Worm (Caenorhabditis elegans) whole organism, L4 larva: ENCODE data around the gene Y38F2AR.3.

Source experiments
- F10B5.3 ChIP-seq: sonication (generic microtip); optimal IDR thresholded peaks from 2 replicates; lab custom pipeline; 2016; ENCODE audit warnings: mild to moderate bottlenecking, missing genetic modification characterization, missing compliant biosample characterization
- R02D3.7 ChIP-seq: fragments of 150-350 bp; sonication (generic microtip); optimal IDR thresholded peaks from 3 replicates; lab custom pipeline; 2014; ENCODE audit warnings: missing biosample characterization, missing genetic modification characterization
- T26A8.4 ChIP-seq: fragments of 200-800 bp; sonication (Bioruptor generic); IDR thresholded peaks from 2 replicates; pipeline ENCODE4 v1.3.6; 2022; ENCODE audit warnings: missing genetic modification characterization, missing compliant biosample characterization
- aha-1 ChIP-seq: fragments of 150-350 bp; peaks from one replicate; lab custom pipeline; 2014; ENCODE audit warnings: missing biosample characterization, missing genetic modification characterization
- ama-1 ChIP-seq: fragments of 150-350 bp; optimal IDR thresholded peaks from 2 replicates; lab custom pipeline; 2014; ENCODE audit warnings: inconsistent platforms, mixed read lengths
- ceh-20 ChIP-seq: fragments of 200-800 bp; sonication (Bioruptor generic); IDR thresholded peaks from 2 replicates; pipeline ENCODE4 v1.3.6; 2022; ENCODE audit warnings: missing genetic modification reagents, missing genetic modification characterization, missing compliant biosample characterization
- ceh-28 ChIP-seq: fragments of 150-350 bp; optimal IDR thresholded peaks from 2 replicates; lab custom pipeline; 2014; ENCODE audit warnings: missing biosample characterization, missing genetic modification reagents, missing genetic modification characterization
- ceh-44 ChIP-seq: fragments of 200-800 bp; sonication (Bioruptor generic); IDR thresholded peaks from 2 replicates; pipeline ENCODE4 v1.3.6; 2022; ENCODE audit warnings: missing genetic modification reagents, missing genetic modification characterization, missing compliant biosample characterization
- ceh-62 ChIP-seq: sonication (generic microtip); optimal IDR thresholded peaks from 2 replicates; lab custom pipeline; 2017; ENCODE audit warnings: missing biosample characterization, missing genetic modification characterization
- ceh-82 ChIP-seq: sonication (generic microtip); optimal IDR thresholded peaks from 2 replicates; lab custom pipeline; 2017; ENCODE audit warnings: missing biosample characterization, missing genetic modification characterization
- ces-1 ChIP-seq: fragments of 150-350 bp; sonication (generic microtip); optimal IDR thresholded peaks from 4 replicates; lab custom pipeline; 2014; ENCODE audit warnings: missing biosample characterization, missing genetic modification reagents, missing genetic modification characterization
- daf-16 ChIP-seq, 3 experiments: sonication (generic microtip); optimal IDR thresholded peaks; 2 replicates each; lab custom pipeline; 2016 to 2017; ENCODE audit warnings: missing genetic modification characterization in 3 of 3, missing genetic modification reagents in 3 of 3, mild to moderate bottlenecking in 2 of 3, missing compliant biosample characterization in 2 of 3, missing biosample characterization in 1 of 3, moderate library complexity in 1 of 3
- dpl-1 ChIP-seq: fragments of 150-350 bp; optimal IDR thresholded peaks from 2 replicates; lab custom pipeline; 2014; ENCODE audit warnings: missing biosample characterization, missing genetic modification reagents, missing genetic modification characterization
- duxl-1 ChIP-seq: sonication (generic microtip); optimal IDR thresholded peaks from 2 replicates; lab custom pipeline; 2016; ENCODE audit warnings: mild to moderate bottlenecking, missing genetic modification characterization, moderate library complexity, missing compliant biosample characterization; ENCODE audit not compliant: poor library complexity
- dve-1 ChIP-seq: sonication (generic microtip); optimal IDR thresholded peaks from 2 replicates; lab custom pipeline; 2017; ENCODE audit warnings: antibody characterized with exemption, mild to moderate bottlenecking, missing genetic modification characterization, missing compliant biosample characterization; ENCODE audit not compliant: insufficient read depth
- egl-27 ChIP-seq: sonication (generic microtip); optimal IDR thresholded peaks from 3 replicates; lab custom pipeline; 2017; ENCODE audit warnings: missing biosample characterization, missing genetic modification reagents, missing genetic modification characterization
- egl-43 ChIP-seq: fragments of 200-800 bp; sonication (Bioruptor generic); IDR thresholded peaks from 2 replicates; pipeline ENCODE4 v1.3.6; 2022; ENCODE audit warnings: missing genetic modification reagents, missing genetic modification characterization, missing compliant biosample characterization
- fos-1 ChIP-seq: fragments of 150-350 bp; optimal IDR thresholded peaks from 2 replicates; lab custom pipeline; 2014; ENCODE audit warnings: missing biosample characterization, missing genetic modification characterization
- hlh-30 ChIP-seq: sonication (generic microtip); optimal IDR thresholded peaks from 2 replicates; lab custom pipeline; 2017; ENCODE audit warnings: antibody characterized with exemption, mild to moderate bottlenecking, missing genetic modification characterization, missing compliant biosample characterization; ENCODE audit not compliant: insufficient read depth
- jun-1 ChIP-seq: fragments of 150-350 bp; optimal IDR thresholded peaks from 2 replicates; lab custom pipeline; 2014; ENCODE audit warnings: missing biosample characterization, missing genetic modification reagents, missing genetic modification characterization
- lim-7 ChIP-seq: fragments of 200-800 bp; sonication (Bioruptor generic); IDR thresholded peaks from 2 replicates; pipeline ENCODE4 v1.3.6; 2022; ENCODE audit warnings: missing genetic modification characterization, missing compliant biosample characterization
- lin-15B ChIP-seq: fragments of 150-350 bp; sonication (generic microtip); optimal IDR thresholded peaks from 3 replicates; lab custom pipeline; 2014; ENCODE audit warnings: missing biosample characterization, missing genetic modification characterization
- lin-38 ChIP-seq: fragments of 200-800 bp; sonication (Bioruptor generic); IDR thresholded peaks from 2 replicates; pipeline ENCODE4 v1.3.6; 2022; ENCODE audit warnings: missing genetic modification reagents, missing genetic modification characterization, missing compliant biosample characterization
- lin-39 ChIP-seq: fragments of 150-350 bp; optimal IDR thresholded peaks from 2 replicates; lab custom pipeline; 2014; ENCODE audit warnings: missing biosample characterization, missing genetic modification reagents, missing genetic modification characterization
- lsy-2 ChIP-seq, 2 experiments: fragments of 150-350 bp in 1 of 2; sonication (generic microtip) in 1 of 2; optimal IDR thresholded peaks; 2 replicates each; lab custom pipeline; 2014 to 2017; ENCODE audit warnings: missing biosample characterization in 2 of 2, missing genetic modification characterization in 2 of 2
- madf-5 ChIP-seq, 2 experiments: fragments of 200-800 bp; sonication (Bioruptor generic); IDR thresholded peaks; 2 replicates each; pipeline ENCODE4 v1.3.6; 2022; ENCODE audit warnings: missing compliant biosample characterization in 2 of 2, missing genetic modification characterization in 2 of 2
- mdt-29 ChIP-seq: fragments of 200-800 bp; sonication (Bioruptor generic); IDR thresholded peaks from 2 replicates; pipeline ENCODE4 v1.3.6; 2022; ENCODE audit warnings: missing genetic modification reagents, missing genetic modification characterization, missing compliant biosample characterization
- mep-1 ChIP-seq: fragments of 150-350 bp; sonication (generic microtip); optimal IDR thresholded peaks from 3 replicates; lab custom pipeline; 2014; ENCODE audit warnings: missing biosample characterization, missing genetic modification characterization
- mes-2 ChIP-seq: sonication (generic microtip); optimal IDR thresholded peaks from 2 replicates; lab custom pipeline; 2016; ENCODE audit warnings: missing genotype, mild to moderate bottlenecking, missing genetic modification characterization, missing compliant biosample characterization; ENCODE audit not compliant: poor library complexity, severe bottlenecking
- mxl-3 ChIP-seq: fragments of 200-800 bp; sonication (Bioruptor generic); optimal IDR thresholded peaks from 2 replicates; lab custom pipeline; 2018; ENCODE audit warnings: mild to moderate bottlenecking, missing genetic modification characterization, missing compliant biosample characterization
- nhr-11 ChIP-seq: fragments of 150-350 bp; optimal IDR thresholded peaks from 2 replicates; lab custom pipeline; 2014; ENCODE audit warnings: missing biosample characterization, missing genetic modification characterization
- nhr-237 ChIP-seq: sonication (generic microtip); optimal IDR thresholded peaks from 2 replicates; lab custom pipeline; 2017; ENCODE audit warnings: missing biosample characterization, missing genetic modification characterization
- nhr-25 ChIP-seq: sonication (generic microtip); optimal IDR thresholded peaks from 2 replicates; lab custom pipeline; 2017; ENCODE audit warnings: missing genetic modification characterization, mild to moderate bottlenecking, missing compliant biosample characterization, antibody characterized with exemption, moderate library complexity, borderline replicate concordance; ENCODE audit not compliant: insufficient read depth
- nhr-28 ChIP-seq: fragments of 150-350 bp; optimal IDR thresholded peaks from 2 replicates; lab custom pipeline; 2014; ENCODE audit warnings: missing biosample characterization, missing genetic modification characterization
- nhr-42 ChIP-seq: fragments of 200-800 bp; sonication (Bioruptor generic); IDR thresholded peaks from 2 replicates; pipeline ENCODE4 v1.3.6; 2022; ENCODE audit warnings: missing genetic modification characterization, missing compliant biosample characterization
- nhr-48 ChIP-seq: sonication (generic microtip); optimal IDR thresholded peaks from 2 replicates; lab custom pipeline; 2016; ENCODE audit warnings: mild to moderate bottlenecking, missing genetic modification characterization, missing compliant biosample characterization
- nhr-6 ChIP-seq: fragments of 150-350 bp; optimal IDR thresholded peaks from 2 replicates; lab custom pipeline; 2014; ENCODE audit warnings: missing biosample characterization, missing genetic modification characterization
- nhr-76 ChIP-seq: fragments of 150-350 bp; optimal IDR thresholded peaks from 2 replicates; lab custom pipeline; 2014; ENCODE audit warnings: missing biosample characterization, missing genetic modification characterization
- nhr-77 ChIP-seq: fragments of 150-350 bp; optimal IDR thresholded peaks from 2 replicates; lab custom pipeline; 2014; ENCODE audit warnings: missing biosample characterization, missing genetic modification characterization
- pha-4 ChIP-seq, 2 experiments: fragments of 150-350 bp in 1 of 2; fragments of 200-800 bp in 1 of 2; sonication (Bioruptor generic) in 1 of 2; IDR thresholded peaks in 1 of 2; optimal IDR thresholded peaks in 1 of 2; 2 replicates each; pipeline versions ENCODE4 v1.3.6 to Lab custom; 2014 to 2022; ENCODE audit warnings: missing genetic modification characterization in 2 of 2, missing genetic modification reagents in 2 of 2, missing biosample characterization in 1 of 2, missing compliant biosample characterization in 1 of 2
- pqm-1 ChIP-seq: sonication (generic microtip); optimal IDR thresholded peaks from 2 replicates; lab custom pipeline; 2017; ENCODE audit warnings: missing biosample characterization, missing genetic modification characterization
- sdz-12 ChIP-seq: fragments of 200-800 bp; sonication (Bioruptor generic); optimal IDR thresholded peaks from 2 replicates; lab custom pipeline; 2018; ENCODE audit warnings: mild to moderate bottlenecking, missing genetic modification characterization, missing compliant biosample characterization
- skn-1 ChIP-seq: fragments of 150-350 bp; optimal IDR thresholded peaks from 2 replicates; lab custom pipeline; 2014; ENCODE audit warnings: missing biosample characterization, missing genetic modification characterization
- spr-1 ChIP-seq: sonication (generic microtip); optimal IDR thresholded peaks from 2 replicates; lab custom pipeline; 2016; ENCODE audit warnings: mild to moderate bottlenecking, missing genetic modification characterization, missing compliant biosample characterization
- spr-3 ChIP-seq: fragments of 200-800 bp; sonication (Bioruptor generic); optimal IDR thresholded peaks from 2 replicates; lab custom pipeline; 2018; ENCODE audit warnings: mild to moderate bottlenecking, missing genetic modification characterization, missing compliant biosample characterization
- tag-97 ChIP-seq: fragments of 200-800 bp; sonication (Bioruptor generic); IDR thresholded peaks from 2 replicates; pipeline ENCODE4 v1.3.6; 2022; ENCODE audit warnings: missing genetic modification characterization, missing compliant biosample characterization
- unc-39 ChIP-seq: sonication (generic microtip); optimal IDR thresholded peaks from 2 replicates; lab custom pipeline; 2017; ENCODE audit warnings: missing biosample characterization, missing genetic modification characterization
- vab-7 ChIP-seq: fragments of 200-800 bp; sonication (Bioruptor generic); IDR thresholded peaks from 2 replicates; pipeline ENCODE4 v1.3.6; 2022; ENCODE audit warnings: missing genetic modification reagents, missing genetic modification characterization, missing compliant biosample characterization
- zfp-2 ChIP-seq: sonication (generic microtip); optimal IDR thresholded peaks from 2 replicates; lab custom pipeline; 2016; ENCODE audit warnings: mild to moderate bottlenecking, missing genetic modification characterization, missing compliant biosample characterization
- zip-2 ChIP-seq: fragments of 150-350 bp; optimal IDR thresholded peaks from 2 replicates; lab custom pipeline; 2014; ENCODE audit warnings: missing biosample characterization, missing genetic modification characterization

Gene Y38F2AR.3

DNA sequence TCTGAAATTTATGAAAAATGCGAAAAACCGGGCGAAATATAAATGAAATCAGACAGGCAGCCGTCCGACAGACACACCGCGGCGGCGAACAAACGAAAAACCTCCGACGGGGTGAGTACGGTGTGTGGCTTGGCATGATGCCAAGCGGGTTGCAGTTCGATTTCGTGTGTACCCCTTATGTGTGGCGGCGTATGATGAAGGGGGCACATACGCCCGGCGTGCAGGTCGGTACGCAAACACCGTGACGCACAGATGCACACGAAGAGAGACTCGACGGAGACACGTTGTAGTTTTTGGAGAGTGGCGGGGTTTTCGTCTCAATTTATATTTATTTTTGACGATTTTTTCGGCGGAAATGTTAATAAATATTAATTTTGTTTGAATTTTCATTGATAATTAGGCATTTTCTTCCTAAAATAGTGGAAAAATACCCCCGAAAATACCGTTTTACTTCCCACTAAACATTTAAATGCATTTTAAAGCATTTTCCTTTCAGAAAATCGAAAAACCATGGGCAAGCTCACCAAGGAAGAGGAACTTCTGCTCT lies 5.2 kb downstream of the Y38F2AR.3 start, which contains the start of gene trap-3 (continued):
- TF ChIP-seq nhr-237 (peak; percentile 61), ceh-82 (tag; lab: Kevin White, UChicago) (peak; percentile 2), hlh-30 (peak; percentile 95), skn-1 (tag; lab: Kevin White, UChicago) (no peak), lin-39 (no peak), spr-3 (GFP tag; lab: Kevin White, UChicago) (peak; percentile 90), lim-7 (GFP tag; lab: Robert Waterston, UW) (peak; percentile 67), pqm-1 (tag; lab: Kevin White, UChicago) (peak; percentile 1), lsy-2 (tag; optimal IDR thresholded peaks at IDR 0.05; lab: Kevin White, UChicago) (peak; percentile 91 to 97), nhr-48 (tag; lab: Kevin White, UChicago) (peak; percentile 93), nhr-28 (tag; lab: Kevin White, UChicago) (peak; percentile 92), pha-4 (GFP tag; IDR thresholded peaks at IDR 0.05; lab: Robert Waterston, UW) (peak; percentile 87), pha-4 (tag; optimal IDR thresholded peaks at IDR 0.05; lab: Kevin White, UChicago) (no peak), egl-43 (GFP tag; lab: Robert Waterston, UW) (peak; percentile 92), R02D3.7 (tag; lab: Kevin White, UChicago) (no peak), unc-39 (tag; lab: Kevin White, UChicago) (no peak), F10B5.3 (tag; lab: Kevin White, UChicago) (peak; percentile 91), nhr-42 (GFP tag; lab: Robert Waterston, UW) (peak; percentile 93), egl-27 (no peak), vab-7 (GFP tag; lab: Robert Waterston, UW) (peak; percentile 75), nhr-25 (tag; lab: Kevin White, UChicago) (peak; percentile 96), daf-16 (GFP tag; optimal IDR thresholded peaks at IDR 0.05; lab: Kevin White, UChicago) (peak; percentile 72 to 88), daf-16 (tag; optimal IDR thresholded peaks at IDR 0.05; lab: Kevin White, UChicago) (peak; percentile 76), mep-1 (tag; lab: Kevin White, UChicago) (peak; percentile 98), nhr-6 (tag; lab: Kevin White, UChicago) (peak; percentile 80), lin-15B (tag; lab: Kevin White, UChicago) (peak; percentile 57), dpl-1 (GFP tag; lab: Kevin White, UChicago) (peak; percentile 89), duxl-1 (peak; percentile 81), fos-1 (tag; lab: Kevin White, UChicago) (no peak), zip-2 (tag; lab: Kevin White, UChicago) (peak; percentile 85), nhr-77 (tag; lab: Kevin White, UChicago) (peak; percentile 89), lin-38 (peak; percentile 98), aha-1 (tag; lab: Kevin White, UChicago) (peak; percentile 99), nhr-11 (tag; lab: Kevin White, UChicago) (peak; percentile 93), T26A8.4 (GFP tag; lab: Robert Waterston, UW) (peak; percentile 97), ceh-20 (GFP tag; lab: Robert Waterston, UW) (peak; percentile 95), tag-97 (GFP tag; lab: Robert Waterston, UW) (no peak), mdt-29 (GFP tag; lab: Robert Waterston, UW) (peak; percentile 93), nhr-76 (tag; lab: Kevin White, UChicago) (no peak), ces-1 (GFP tag; lab: Kevin White, UChicago) (no peak), jun-1 (tag; lab: Kevin White, UChicago) (peak; percentile 90), mxl-3 (GFP tag; lab: Kevin White, UChicago) (peak; percentile 98), mes-2 (peak; percentile 91), madf-5 (GFP tag; IDR thresholded peaks at IDR 0.05; lab: Robert Waterston, UW) (0 out of 4 replicates have a peak, but pooled peaks of 1 of the 2 experiments have one; percentile 28), spr-1 (tag; lab: Kevin White, UChicago) (peak; percentile 95), dve-1 (tag; lab: Kevin White, UChicago) (peak; percentile 98), ceh-62 (tag; lab: Kevin White, UChicago) (no peak), sdz-12 (GFP tag; lab: Kevin White, UChicago) (peak; percentile 10), ceh-44 (peak; percentile 80; the same call in 1 of the 2 replicates), ceh-28 (no peak), ama-1 (lab: Kevin White, UChicago) (peak; percentile 2), zfp-2 (peak; percentile 92)
